Fruit fly (Drosophila melanogaster) whole organism, embryonic: ENCODE measurements around the gene COX7AL2.
A peak's percentile ranks its signal among the peaks of the same experiment; 100 is the strongest.

Source experiments
- Adf1 ChIP-seq: fragments of 200-800 bp; sonication (Bioruptor generic); IDR thresholded peaks from 2 replicates; pipeline ENCODE4 v1.3.6; 2022; ENCODE audit warnings: missing biosample characterization, missing genetic modification characterization
- CG10366 ChIP-seq: fragments of 200-800 bp; sonication (Bioruptor generic); IDR thresholded peaks from 2 replicates; pipeline ENCODE4 v1.3.6; 2022; ENCODE audit warnings: missing biosample characterization, missing genetic modification characterization
- CG11723 ChIP-seq: fragments of 200-800 bp; sonication (Bioruptor generic); optimal IDR thresholded peaks from 2 replicates; lab custom pipeline; 2017; ENCODE audit warnings: missing biosample characterization, mild to moderate bottlenecking, missing genetic modification characterization
- CG12071 ChIP-seq: fragments of 200-800 bp; sonication (Bioruptor generic); optimal IDR thresholded peaks from 3 replicates; lab custom pipeline; 2018; ENCODE audit warnings: missing biosample characterization, mild to moderate bottlenecking, missing genetic modification characterization
- CG12155 ChIP-seq: fragments of 200-800 bp; sonication (Bioruptor generic); optimal IDR thresholded peaks from 3 replicates; lab custom pipeline; 2016; ENCODE audit warnings: missing biosample characterization, missing genetic modification characterization
- CG12744 ChIP-seq: fragments of 200-800 bp; sonication (Bioruptor generic); optimal IDR thresholded peaks from 2 replicates; lab custom pipeline; 2016; ENCODE audit warnings: missing biosample characterization, missing genetic modification characterization
- CG14050 ChIP-seq: fragments of 200-800 bp; sonication (Bioruptor generic); IDR thresholded peaks from 3 replicates; pipeline ENCODE4 v1.3.6; 2022; ENCODE audit warnings: missing biosample characterization, missing genetic modification characterization
- CG14860 ChIP-seq: fragments of 200-800 bp; sonication (Bioruptor generic); IDR thresholded peaks from 3 replicates; pipeline ENCODE4 v1.3.6; 2022; ENCODE audit warnings: missing biosample characterization, missing genetic modification characterization; ENCODE audit not compliant: partially characterized antibody
- CG15011 ChIP-seq: fragments of 200-800 bp; sonication (Bioruptor generic); optimal IDR thresholded peaks from 3 replicates; lab custom pipeline; 2018; ENCODE audit warnings: missing biosample characterization, mild to moderate bottlenecking, missing genetic modification characterization
- CG17361 ChIP-seq: fragments of 200-800 bp; sonication (Bioruptor generic); IDR thresholded peaks from 3 replicates; pipeline ENCODE4 v1.3.6; 2022; ENCODE audit warnings: missing biosample characterization, missing genetic modification characterization
- CG17912 ChIP-seq: fragments of 200-800 bp; sonication (Bioruptor generic); optimal IDR thresholded peaks from 2 replicates; lab custom pipeline; 2018; ENCODE audit warnings: missing biosample characterization, mild to moderate bottlenecking, missing genetic modification characterization
- CG32772 ChIP-seq: fragments of 200-800 bp; sonication (Bioruptor generic); IDR thresholded peaks from 2 replicates; pipeline ENCODE4 v1.3.6; 2022; ENCODE audit warnings: missing biosample characterization, missing genetic modification characterization
- CG34224 ChIP-seq: fragments of 200-800 bp; sonication (Bioruptor generic); IDR thresholded peaks from 3 replicates; pipeline ENCODE4 v1.3.6; 2022; ENCODE audit warnings: missing biosample characterization, missing genetic modification characterization; ENCODE audit not compliant: partially characterized antibody
- CG7271 ChIP-seq: fragments of 200-800 bp; sonication (Bioruptor generic); optimal IDR thresholded peaks from 2 replicates; lab custom pipeline; 2018; ENCODE audit warnings: missing biosample characterization, mild to moderate bottlenecking, missing genetic modification characterization, moderate library complexity
- CG7745 ChIP-seq: fragments of 200-800 bp; sonication (Bioruptor generic); optimal IDR thresholded peaks from 2 replicates; lab custom pipeline; 2018; ENCODE audit warnings: missing biosample characterization, mild to moderate bottlenecking, missing genetic modification characterization, moderate library complexity
- CG7963 ChIP-seq: fragments of 200-800 bp; sonication (Bioruptor generic); IDR thresholded peaks from 3 replicates; pipeline ENCODE4 v1.3.6; 2022; ENCODE audit warnings: missing biosample characterization, missing genetic modification characterization; ENCODE audit not compliant: partially characterized antibody
- CG8290 ChIP-seq, 3 experiments: fragments of 200-800 bp; sonication (Bioruptor generic); optimal IDR thresholded peaks; 2 replicates each; lab custom pipeline; 2016 to 2019; ENCODE audit warnings: missing biosample characterization in 3 of 3, missing genetic modification characterization in 3 of 3, mild to moderate bottlenecking in 2 of 3, moderate library complexity in 1 of 3
- CG9215 ChIP-seq: fragments of 200-800 bp; sonication (Bioruptor generic); IDR thresholded peaks from 2 replicates; pipeline ENCODE4 v1.3.6; 2022; ENCODE audit warnings: missing biosample characterization, missing genetic modification characterization
- CG9727 ChIP-seq: fragments of 200-800 bp; sonication (Bioruptor generic); optimal IDR thresholded peaks from 3 replicates; lab custom pipeline; 2017; ENCODE audit warnings: missing biosample characterization, mild to moderate bottlenecking, missing genetic modification characterization
- CG9876 ChIP-seq: fragments of 200-800 bp; sonication (Bioruptor generic); optimal IDR thresholded peaks from 2 replicates; lab custom pipeline; 2016; ENCODE audit warnings: missing biosample characterization, missing genetic modification characterization
- Deaf1 ChIP-seq: fragments of 200-800 bp; optimal IDR thresholded peaks from 3 replicates; lab custom pipeline; 2019; ENCODE audit warnings: missing biosample characterization, mild to moderate bottlenecking, missing genetic modification characterization, moderate library complexity
- ERR ChIP-seq: fragments of 200-800 bp; sonication (Bioruptor generic); optimal IDR thresholded peaks from 2 replicates; lab custom pipeline; 2016; ENCODE audit warnings: missing biosample characterization, missing genetic modification characterization
- HmgZ ChIP-seq: fragments of 200-800 bp; sonication (Bioruptor generic); optimal IDR thresholded peaks from 2 replicates; lab custom pipeline; 2018; ENCODE audit warnings: missing biosample characterization, mild to moderate bottlenecking, missing genetic modification characterization
- Hr51 ChIP-seq, 2 experiments: fragments of 200-800 bp; sonication (Bioruptor generic); optimal IDR thresholded peaks; 2 replicates in 1 of 2; 3 replicates in 1 of 2; lab custom pipeline; 2016 to 2018; ENCODE audit warnings: missing biosample characterization in 2 of 2, missing genetic modification characterization in 2 of 2, mild to moderate bottlenecking in 1 of 2, moderate library complexity in 1 of 2
- Jarid2 ChIP-seq: fragments of 200-800 bp; sonication (Bioruptor generic); optimal IDR thresholded peaks from 3 replicates; lab custom pipeline; 2017; ENCODE audit warnings: mild to moderate bottlenecking, missing biosample characterization, missing genetic modification reagents, missing genetic modification characterization
- Mrtf ChIP-seq: fragments of 200-800 bp; sonication (Bioruptor generic); IDR thresholded peaks from 3 replicates; pipeline ENCODE4 v1.3.6; 2022; ENCODE audit warnings: missing biosample characterization, missing genetic modification characterization
- Nf-YA ChIP-seq: fragments of 200-800 bp; sonication (Bioruptor generic); IDR thresholded peaks from 2 replicates; pipeline ENCODE4 v1.3.6; 2022; ENCODE audit warnings: missing biosample characterization, missing genetic modification characterization
- PHDP ChIP-seq: fragments of 200-800 bp; sonication (Bioruptor generic); optimal IDR thresholded peaks from 3 replicates; lab custom pipeline; 2018; ENCODE audit warnings: missing biosample characterization, mild to moderate bottlenecking, missing genetic modification characterization, moderate library complexity
- Ravus ChIP-seq: fragments of 200-800 bp; sonication (Bioruptor generic); IDR thresholded peaks from 2 replicates; pipeline ENCODE4 v1.3.6; 2022; ENCODE audit warnings: missing biosample characterization, missing genetic modification characterization
- Scr ChIP-seq: fragments of 200-800 bp; sonication (Bioruptor generic); IDR thresholded peaks from 2 replicates; pipeline ENCODE4 v1.3.6; 2022; ENCODE audit warnings: missing biosample characterization, missing genetic modification characterization; ENCODE audit not compliant: partially characterized antibody
- Spps ChIP-seq: fragments of 200-800 bp; sonication (Bioruptor generic); optimal IDR thresholded peaks from 2 replicates; lab custom pipeline; 2018; ENCODE audit warnings: missing biosample characterization, mild to moderate bottlenecking, missing genetic modification characterization
- Xbp1 ChIP-seq: fragments of 200-800 bp; sonication (Bioruptor generic); optimal IDR thresholded peaks from 3 replicates; lab custom pipeline; 2016; ENCODE audit warnings: missing biosample characterization, mild to moderate bottlenecking, missing genetic modification characterization
- ase ChIP-seq: fragments of 200-800 bp; sonication (Bioruptor generic); IDR thresholded peaks from 3 replicates; pipeline ENCODE4 v1.3.6; 2022; ENCODE audit warnings: missing biosample characterization, missing genetic modification characterization
- bcd ChIP-seq: fragments of 200-800 bp; sonication (Bioruptor generic); optimal IDR thresholded peaks from 2 replicates; lab custom pipeline; 2017; ENCODE audit warnings: missing biosample characterization, mild to moderate bottlenecking, missing genetic modification characterization
- danr ChIP-seq: fragments of 200-800 bp; sonication (Bioruptor generic); IDR thresholded peaks from 2 replicates; pipeline ENCODE4 v1.3.6; 2022; ENCODE audit warnings: missing biosample characterization, missing genetic modification characterization
- en ChIP-seq: fragments of 200-800 bp; sonication (Bioruptor generic); optimal IDR thresholded peaks from 2 replicates; lab custom pipeline; 2016; ENCODE audit warnings: missing biosample characterization, missing genetic modification characterization
- gt ChIP-seq: fragments of 200-800 bp; sonication (Bioruptor generic); IDR thresholded peaks from 2 replicates; pipeline ENCODE4 v1.3.6; 2022; ENCODE audit warnings: missing biosample characterization, missing genetic modification characterization
- kni ChIP-seq: fragments of 200-800 bp; sonication (Bioruptor generic); optimal IDR thresholded peaks from 3 replicates; lab custom pipeline; 2017; ENCODE audit warnings: mild to moderate bottlenecking, missing biosample characterization, missing genetic modification reagents, missing genetic modification characterization
- maf-S ChIP-seq: fragments of 200-800 bp; sonication (Bioruptor generic); optimal IDR thresholded peaks from 2 replicates; lab custom pipeline; 2016; ENCODE audit warnings: missing biosample characterization, missing genetic modification characterization
- mld ChIP-seq: fragments of 200-800 bp; sonication (Bioruptor generic); IDR thresholded peaks from 3 replicates; pipeline ENCODE4 v1.3.6; 2022; ENCODE audit warnings: missing biosample characterization, missing genetic modification characterization; ENCODE audit not compliant: partially characterized antibody
- p53 ChIP-seq: fragments of 200-800 bp; sonication (Bioruptor generic); optimal IDR thresholded peaks from 2 replicates; lab custom pipeline; 2016; ENCODE audit warnings: missing biosample characterization, missing genetic modification characterization
- pfk ChIP-seq: fragments of 200-800 bp; sonication (Bioruptor generic); optimal IDR thresholded peaks from 2 replicates; lab custom pipeline; 2018; ENCODE audit warnings: missing biosample characterization, mild to moderate bottlenecking, missing genetic modification characterization, moderate library complexity
- phol ChIP-seq: fragments of 200-800 bp; sonication (Bioruptor generic); optimal IDR thresholded peaks from 3 replicates; lab custom pipeline; 2018; ENCODE audit warnings: missing biosample characterization, mild to moderate bottlenecking, missing genetic modification characterization, moderate library complexity
- pita ChIP-seq: fragments of 200-800 bp; sonication (Bioruptor generic); optimal IDR thresholded peaks from 2 replicates; lab custom pipeline; 2017; ENCODE audit warnings: missing biosample characterization, mild to moderate bottlenecking, missing genetic modification characterization
- rib ChIP-seq: fragments of 200-800 bp; sonication (Bioruptor generic); IDR thresholded peaks from 2 replicates; pipeline ENCODE4 v1.3.6; 2022; ENCODE audit warnings: missing biosample characterization, missing genetic modification characterization
- tin ChIP-seq: fragments of 200-800 bp; sonication (Bioruptor generic); optimal IDR thresholded peaks from 3 replicates; lab custom pipeline; 2016; ENCODE audit warnings: missing biosample characterization, missing genetic modification characterization
- tll ChIP-seq, 2 experiments: fragments of 200-800 bp in 1 of 2; fragments of >200 bp in 1 of 2; sonication (Bioruptor generic) in 1 of 2; optimal IDR thresholded peaks; 2 replicates each; lab custom pipeline; 2017 to 2019; ENCODE audit warnings: missing biosample characterization in 2 of 2, missing genetic modification characterization in 2 of 2, mild to moderate bottlenecking in 1 of 2, moderate library complexity in 1 of 2
- vnd ChIP-seq: fragments of 200-800 bp; sonication (Bioruptor generic); IDR thresholded peaks from 3 replicates; pipeline ENCODE4 v1.3.6; 2022; ENCODE audit warnings: missing biosample characterization, missing genetic modification characterization; ENCODE audit not compliant: partially characterized antibody
- wek ChIP-seq: fragments of 200-800 bp; sonication (Bioruptor generic); optimal IDR thresholded peaks from 3 replicates; lab custom pipeline; 2018; ENCODE audit warnings: missing biosample characterization, mild to moderate bottlenecking, missing genetic modification characterization, moderate library complexity

The COX7AL2 gene

DNA sequence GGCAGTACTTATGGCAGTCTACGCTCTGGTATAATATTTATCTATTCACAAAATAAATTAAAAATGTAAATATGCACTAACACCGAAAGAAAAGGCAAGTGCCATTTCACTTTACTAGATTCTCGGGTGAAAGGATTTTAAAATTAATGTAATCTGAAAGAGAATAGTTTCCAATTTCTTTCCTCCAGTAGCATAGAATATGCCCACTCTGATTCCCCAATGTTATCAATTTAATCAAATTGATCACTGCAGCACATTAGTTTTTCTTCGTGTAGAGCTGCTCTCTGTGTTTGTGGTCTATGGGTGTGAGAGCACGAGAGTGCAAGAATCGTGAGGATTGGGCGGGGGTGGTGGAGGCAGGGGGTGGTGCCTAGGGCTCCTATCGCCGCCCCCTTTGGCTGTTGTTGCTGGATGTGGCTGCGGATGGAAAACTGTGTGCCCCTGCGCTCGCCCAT lies 3.4 kb upstream of the COX7AL2 start (continued):
- TF ChIP-seq Scr (GFP tag; lab: Robert Waterston, UW), result no peak
- peak; percentile 60 for TF ChIP-seq CG10366 (GFP tag; lab: Robert Waterston, UW)
- peak; percentile 6 for TF ChIP-seq CG7271 (tag; lab: Kevin White, UChicago)
- peak; percentile 79 for TF ChIP-seq Xbp1 (GFP tag; lab: Kevin White, UChicago)
- peak; percentile 66; the same call in 2 of the 3 replicates for TF ChIP-seq ase (GFP tag; lab: Robert Waterston, UW)
- TF ChIP-seq CG12744, result no peak
- peak; percentile 48; the same call in 2 of the 3 replicates for TF ChIP-seq Mrtf (GFP tag; lab: Robert Waterston, UW)
- peak; percentile 54 for TF ChIP-seq kni (GFP tag; lab: Kevin White, UChicago)
- peak; percentile 85 for TF ChIP-seq PHDP (tag; lab: Kevin White, UChicago)
- TF ChIP-seq Jarid2 (GFP tag; lab: Kevin White, UChicago), result peak; percentile 65
- TF ChIP-seq Deaf1, result no peak
- peak; percentile 67; the same call in 1 of the 2 replicates for TF ChIP-seq CG32772 (GFP tag; lab: Robert Waterston, UW)
- TF ChIP-seq phol (tag; lab: Kevin White, UChicago), result peak; percentile 90
- peak; percentile 43 for TF ChIP-seq CG17912 (GFP tag; lab: Kevin White, UChicago)
- TF ChIP-seq p53 (GFP tag; lab: Kevin White, UChicago), result peak; percentile 33
- no peak for TF ChIP-seq mld (GFP tag; lab: Robert Waterston, UW)
- TF ChIP-seq gt (GFP tag; lab: Robert Waterston, UW), result peak; percentile 58; the same call in 1 of the 2 replicates
- no peak; the same call in 2 of the 3 replicates for TF ChIP-seq CG17361 (GFP tag; lab: Robert Waterston, UW)
- TF ChIP-seq Nf-YA (GFP tag; lab: Robert Waterston, UW), result peak; percentile 67; the same call in 1 of the 2 replicates
- no peak for TF ChIP-seq CG14050 (GFP tag; lab: Robert Waterston, UW)
- TF ChIP-seq CG9215, result peak; percentile 28; the same call in 1 of the 2 replicates
- TF ChIP-seq tin (GFP tag; lab: Kevin White, UChicago), result peak; percentile 74
- no peak for TF ChIP-seq Adf1 (GFP tag; lab: Robert Waterston, UW)
- no peak for TF ChIP-seq pita (GFP tag; lab: Kevin White, UChicago)
- TF ChIP-seq bcd (GFP tag; lab: Kevin White, UChicago), result peak; percentile 81
- TF ChIP-seq CG8290 (GFP tag; optimal IDR thresholded peaks at IDR 0.05; lab: Kevin White, UChicago), result peak; percentile 76
- TF ChIP-seq CG8290 (tag; optimal IDR thresholded peaks at IDR 0.05; lab: Kevin White, UChicago), result peak; percentile 20 to 80
- TF ChIP-seq CG7963, result no peak
- peak; percentile 63 for TF ChIP-seq en (GFP tag; lab: Kevin White, UChicago)
- TF ChIP-seq HmgZ, result no peak
- peak in 1 of 2 experiments; percentile 5 for TF ChIP-seq tll (GFP tag; optimal IDR thresholded peaks at IDR 0.05; lab: Kevin White, UChicago)
- no peak; the same call in 2 of the 3 replicates for TF ChIP-seq CG14860 (GFP tag; lab: Robert Waterston, UW)
- peak; percentile 51 for TF ChIP-seq CG12155 (GFP tag; lab: Kevin White, UChicago)
- TF ChIP-seq Hr51 (GFP tag; optimal IDR thresholded peaks at IDR 0.05; lab: Kevin White, UChicago), result peak; percentile 44 to 68
- TF ChIP-seq CG11723 (GFP tag; lab: Kevin White, UChicago), result peak; percentile 83
- peak; percentile 10 for TF ChIP-seq CG9876 (GFP tag; lab: Kevin White, UChicago)
- peak; percentile 91 for TF ChIP-seq Spps
- TF ChIP-seq Ravus (GFP tag; lab: Robert Waterston, UW), result no peak; the same call in 1 of the 2 replicates
- TF ChIP-seq CG15011 (GFP tag; lab: Kevin White, UChicago), result peak; percentile 63
- TF ChIP-seq rib (GFP tag; lab: Robert Waterston, UW), result no peak
- TF ChIP-seq wek (GFP tag; lab: Kevin White, UChicago), result peak; percentile 66
- peak; percentile 90 for TF ChIP-seq CG9727 (GFP tag; lab: Kevin White, UChicago)
- no peak for TF ChIP-seq pfk (GFP tag; lab: Kevin White, UChicago)
- TF ChIP-seq maf-S (GFP tag; lab: Kevin White, UChicago), result peak; percentile 48
- no peak for TF ChIP-seq CG34224 (GFP tag; lab: Robert Waterston, UW)
- no peak for TF ChIP-seq vnd (GFP tag; lab: Robert Waterston, UW)
- TF ChIP-seq ERR, result peak; percentile 24
- TF ChIP-seq CG7745 (tag; lab: Kevin White, UChicago), result peak; percentile 51
- peak; percentile 61; the same call in 1 of the 2 replicates for TF ChIP-seq danr
- peak; percentile 64 for TF ChIP-seq CG12071 (GFP tag; lab: Kevin White, UChicago)
